Fruit fly (Drosophila melanogaster) whole organism, embryonic: ENCODE measurements around the gene ND-MNLL.

Experiments used
- Abd-B ChIP-seq: fragments of 200-800 bp; sonication (Bioruptor generic); optimal IDR thresholded peaks from 2 replicates; lab custom pipeline; 2018; ENCODE audit warnings: missing biosample characterization, mild to moderate bottlenecking, missing genetic modification characterization, moderate library complexity
- Bdp1 ChIP-seq: fragments of 200-800 bp; sonication (Bioruptor generic); optimal IDR thresholded peaks from 3 replicates; lab custom pipeline; 2016; ENCODE audit warnings: missing biosample characterization, missing genetic modification characterization
- CG10209 ChIP-seq: fragments of 200-800 bp; sonication (Bioruptor generic); optimal IDR thresholded peaks from 3 replicates; lab custom pipeline; 2017; ENCODE audit warnings: missing biosample characterization, mild to moderate bottlenecking, missing genetic modification characterization, missing genetic modification reagents
- CG10267 ChIP-seq: fragments of 200-800 bp; sonication (Bioruptor generic); optimal IDR thresholded peaks from 2 replicates; lab custom pipeline; 2018; ENCODE audit warnings: missing biosample characterization, mild to moderate bottlenecking, missing genetic modification characterization, moderate library complexity
- CG10431 ChIP-seq: fragments of 200-800 bp; sonication (Bioruptor generic); optimal IDR thresholded peaks from 3 replicates; lab custom pipeline; 2018; ENCODE audit warnings: missing biosample characterization, mild to moderate bottlenecking, missing genetic modification characterization
- CG10462 ChIP-seq: fragments of 200-800 bp; sonication (Bioruptor generic); optimal IDR thresholded peaks from 2 replicates; lab custom pipeline; 2016; ENCODE audit warnings: missing biosample characterization, missing genetic modification characterization
- CG12071 ChIP-seq: fragments of 200-800 bp; sonication (Bioruptor generic); optimal IDR thresholded peaks from 3 replicates; lab custom pipeline; 2018; ENCODE audit warnings: missing biosample characterization, mild to moderate bottlenecking, missing genetic modification characterization
- CG1233 ChIP-seq: fragments of 200-800 bp; sonication (Bioruptor generic); optimal IDR thresholded peaks from 4 replicates; lab custom pipeline; 2018; ENCODE audit warnings: missing biosample characterization, mild to moderate bottlenecking, missing genetic modification characterization
- CG13287 ChIP-seq: fragments of 200-800 bp; sonication (Bioruptor generic); IDR thresholded peaks from 2 replicates; pipeline ENCODE4 v1.3.6; 2022; ENCODE audit warnings: missing biosample characterization, missing genetic modification characterization; ENCODE audit not compliant: partially characterized antibody
- CG17359 ChIP-seq: fragments of 200-800 bp; sonication (Bioruptor generic); optimal IDR thresholded peaks from 3 replicates; lab custom pipeline; 2018; ENCODE audit warnings: missing biosample characterization, mild to moderate bottlenecking, missing genetic modification characterization, moderate library complexity
- CG18619 ChIP-seq: fragments of 200-800 bp; sonication (Bioruptor generic); optimal IDR thresholded peaks from 3 replicates; lab custom pipeline; 2017; ENCODE audit warnings: missing biosample characterization, mild to moderate bottlenecking, missing genetic modification characterization
- CG2678 ChIP-seq: fragments of 200-800 bp; sonication (Bioruptor generic); optimal IDR thresholded peaks from 3 replicates; lab custom pipeline; 2019; ENCODE audit warnings: missing biosample characterization, mild to moderate bottlenecking, missing genetic modification characterization, moderate library complexity
- CG2712 ChIP-seq: fragments of 200-800 bp; optimal IDR thresholded peaks from 3 replicates; lab custom pipeline; 2019; ENCODE audit warnings: missing biosample characterization, mild to moderate bottlenecking, missing genetic modification characterization, moderate library complexity
- CG2875 ChIP-seq: fragments of 200-800 bp; sonication (Bioruptor generic); optimal IDR thresholded peaks from 2 replicates; lab custom pipeline; 2017; ENCODE audit warnings: missing biosample characterization, mild to moderate bottlenecking, missing genetic modification characterization, missing genetic modification reagents
- CG32767 ChIP-seq: fragments of 200-800 bp; sonication (Bioruptor generic); IDR thresholded peaks from 2 replicates; pipeline ENCODE4 v1.3.6; 2022; ENCODE audit warnings: missing biosample characterization, missing genetic modification characterization
- CG3407 ChIP-seq: fragments of 200-800 bp; sonication (Bioruptor generic); optimal IDR thresholded peaks from 2 replicates; lab custom pipeline; 2018; ENCODE audit warnings: missing biosample characterization, mild to moderate bottlenecking, missing genetic modification characterization
- CG8765 ChIP-seq: fragments of 200-800 bp; sonication (Bioruptor generic); IDR thresholded peaks from 2 replicates; pipeline ENCODE4 v1.3.6; 2022; ENCODE audit warnings: missing biosample characterization, missing genetic modification characterization
- CG8924 ChIP-seq: fragments of 200-800 bp; optimal IDR thresholded peaks from 3 replicates; lab custom pipeline; 2019; ENCODE audit warnings: missing biosample characterization, mild to moderate bottlenecking, missing genetic modification characterization, moderate library complexity
- Chrac-16 ChIP-seq: fragments of 200-800 bp; sonication (Bioruptor generic); optimal IDR thresholded peaks from 3 replicates; lab custom pipeline; 2016; ENCODE audit warnings: missing biosample characterization, missing genetic modification characterization
- HLH3B ChIP-seq: fragments of 200-800 bp; sonication (Bioruptor generic); IDR thresholded peaks from 2 replicates; pipeline ENCODE4 v1.3.6; 2022; ENCODE audit warnings: missing biosample characterization, missing genetic modification characterization
- Kr ChIP-seq: fragments of 200-800 bp; sonication (Bioruptor generic); optimal IDR thresholded peaks from 2 replicates; lab custom pipeline; 2017; ENCODE audit warnings: missing biosample characterization, mild to moderate bottlenecking, missing genetic modification characterization
- MBD-R2 ChIP-seq: fragments of 200-800 bp; sonication (Bioruptor generic); IDR thresholded peaks from 2 replicates; pipeline ENCODE4 v1.3.6; 2022; ENCODE audit warnings: missing biosample characterization, missing genetic modification characterization
- Mrtf ChIP-seq: fragments of 200-800 bp; sonication (Bioruptor generic); IDR thresholded peaks from 3 replicates; pipeline ENCODE4 v1.3.6; 2022; ENCODE audit warnings: missing biosample characterization, missing genetic modification characterization
- Nf-YA ChIP-seq: fragments of 200-800 bp; sonication (Bioruptor generic); IDR thresholded peaks from 2 replicates; pipeline ENCODE4 v1.3.6; 2022; ENCODE audit warnings: missing biosample characterization, missing genetic modification characterization
- Nf-YC ChIP-seq: fragments of 200-800 bp; optimal IDR thresholded peaks from 3 replicates; lab custom pipeline; 2019; ENCODE audit warnings: missing biosample characterization, mild to moderate bottlenecking, missing genetic modification characterization, moderate library complexity
- PHDP ChIP-seq: fragments of 200-800 bp; sonication (Bioruptor generic); optimal IDR thresholded peaks from 3 replicates; lab custom pipeline; 2018; ENCODE audit warnings: missing biosample characterization, mild to moderate bottlenecking, missing genetic modification characterization, moderate library complexity
- al ChIP-seq: fragments of 200-800 bp; sonication (Bioruptor generic); IDR thresholded peaks from 2 replicates; pipeline ENCODE4 v1.3.6; 2022; ENCODE audit warnings: missing biosample characterization, missing genetic modification characterization
- aop ChIP-seq: fragments of 200-800 bp; sonication (Bioruptor generic); IDR thresholded peaks from 2 replicates; pipeline ENCODE4 v1.3.6; 2022; ENCODE audit warnings: missing biosample characterization, missing genetic modification characterization
- az2 ChIP-seq: fragments of 200-800 bp; sonication (Bioruptor generic); optimal IDR thresholded peaks from 3 replicates; lab custom pipeline; 2016; ENCODE audit warnings: missing biosample characterization, missing genetic modification characterization
- corto ChIP-seq: fragments of 200-800 bp; sonication (Bioruptor generic); optimal IDR thresholded peaks from 2 replicates; lab custom pipeline; 2016; ENCODE audit warnings: missing biosample characterization, mild to moderate bottlenecking, missing genetic modification characterization, moderate library complexity
- crp ChIP-seq, 2 experiments: fragments of 200-800 bp; sonication (Bioruptor generic); optimal IDR thresholded peaks; 2 replicates in 1 of 2; 3 replicates in 1 of 2; lab custom pipeline; 2017; ENCODE audit warnings: missing biosample characterization in 2 of 2, missing genetic modification characterization in 2 of 2, mild to moderate bottlenecking in 1 of 2, moderate library complexity in 1 of 2
- dmrt11E ChIP-seq: fragments of 200-800 bp; sonication (Bioruptor generic); optimal IDR thresholded peaks from 3 replicates; lab custom pipeline; 2018; ENCODE audit warnings: missing biosample characterization, mild to moderate bottlenecking, missing genetic modification characterization, moderate library complexity
- ems ChIP-seq: fragments of 200-800 bp; sonication (Bioruptor generic); optimal IDR thresholded peaks from 3 replicates; lab custom pipeline; 2016; ENCODE audit warnings: missing biosample characterization, missing genetic modification characterization
- fd64A ChIP-seq: fragments of 200-800 bp; sonication (Bioruptor generic); optimal IDR thresholded peaks from 3 replicates; lab custom pipeline; 2018; ENCODE audit warnings: missing biosample characterization, mild to moderate bottlenecking, missing genetic modification characterization
- grau ChIP-seq: fragments of 200-800 bp; optimal IDR thresholded peaks from 3 replicates; lab custom pipeline; 2019; ENCODE audit warnings: missing biosample characterization, mild to moderate bottlenecking, missing genetic modification characterization, moderate library complexity
- hkb ChIP-seq, 2 experiments: fragments of 200-800 bp in 1 of 2; fragments of >200 bp in 1 of 2; sonication (Bioruptor generic) in 1 of 2; IDR thresholded peaks in 1 of 2; optimal IDR thresholded peaks in 1 of 2; 2 replicates each; pipeline versions ENCODE4 v1.3.6 to Lab custom; 2017 to 2022; ENCODE audit warnings: missing biosample characterization in 1 of 2, missing genetic modification characterization in 1 of 2
- lab ChIP-seq: fragments of 200-800 bp; sonication (Bioruptor generic); optimal IDR thresholded peaks from 3 replicates; lab custom pipeline; 2017; ENCODE audit warnings: missing biosample characterization, missing genetic modification characterization, mild to moderate bottlenecking, moderate library complexity, missing genetic modification reagents
- lilli ChIP-seq: fragments of 200-800 bp; sonication (Bioruptor generic); optimal IDR thresholded peaks from 3 replicates; lab custom pipeline; 2016; ENCODE audit warnings: missing biosample characterization, missing genetic modification characterization
- mld ChIP-seq: fragments of 200-800 bp; sonication (Bioruptor generic); IDR thresholded peaks from 3 replicates; pipeline ENCODE4 v1.3.6; 2022; ENCODE audit warnings: missing biosample characterization, missing genetic modification characterization; ENCODE audit not compliant: partially characterized antibody
- nom ChIP-seq: fragments of 200-800 bp; sonication (Bioruptor generic); optimal IDR thresholded peaks from 2 replicates; lab custom pipeline; 2017; ENCODE audit warnings: missing biosample characterization, missing genetic modification characterization, mild to moderate bottlenecking, moderate library complexity, missing genetic modification reagents
- onecut ChIP-seq: fragments of 200-800 bp; sonication (Bioruptor generic); IDR thresholded peaks from 2 replicates; pipeline ENCODE4 v1.3.6; 2022; ENCODE audit warnings: missing biosample characterization, missing genetic modification characterization
- pb ChIP-seq: fragments of 200-800 bp; sonication (Bioruptor generic); optimal IDR thresholded peaks from 3 replicates; lab custom pipeline; 2016; ENCODE audit warnings: missing biosample characterization, missing genetic modification characterization
- pzg ChIP-seq: fragments of 200-800 bp; sonication (Bioruptor generic); optimal IDR thresholded peaks from 3 replicates; lab custom pipeline; 2018; ENCODE audit warnings: missing biosample characterization, mild to moderate bottlenecking, missing genetic modification characterization, moderate library complexity
- sim ChIP-seq: fragments of 200-800 bp; sonication (Bioruptor generic); IDR thresholded peaks from 2 replicates; pipeline ENCODE4 v1.3.6; 2022; ENCODE audit warnings: missing biosample characterization, missing genetic modification characterization
- sob ChIP-seq: fragments of 200-800 bp; sonication (Bioruptor generic); IDR thresholded peaks from 2 replicates; pipeline ENCODE4 v1.3.6; 2022; ENCODE audit warnings: missing biosample characterization, missing genetic modification characterization
- trem ChIP-seq: fragments of 200-800 bp; optimal IDR thresholded peaks from 3 replicates; lab custom pipeline; 2019; ENCODE audit warnings: missing biosample characterization, mild to moderate bottlenecking, missing genetic modification characterization, moderate library complexity
- wdn ChIP-seq: fragments of 200-800 bp; sonication (Bioruptor generic); IDR thresholded peaks from 2 replicates; pipeline ENCODE4 v1.3.6; 2022; ENCODE audit warnings: missing biosample characterization, missing genetic modification characterization

The ND-MNLL gene

dm6 chrX:7908239-7909068 lies 14.9 kb upstream of the ND-MNLL start, which contains the start of the genes dpr14 and spidey (continued):
- peak; percentile 81 for TF ChIP-seq CG10267 (tag; lab: Kevin White, UChicago)
- peak; percentile 89 for TF ChIP-seq CG10209 (GFP tag; lab: Kevin White, UChicago)
- TF ChIP-seq crp (GFP tag; optimal IDR thresholded peaks at IDR 0.05; lab: Kevin White, UChicago) = peak in 1 of 2 experiments; percentile 36
- TF ChIP-seq nom = peak; percentile 63
- peak; percentile 86 for TF ChIP-seq Nf-YC (tag; lab: Kevin White, UChicago)
- TF ChIP-seq CG10431 = peak; percentile 75
- TF ChIP-seq CG2875 (GFP tag; lab: Kevin White, UChicago) = peak; percentile 86
- TF ChIP-seq CG12071 (GFP tag; lab: Kevin White, UChicago) = peak; percentile 92
- peak; percentile 88 for TF ChIP-seq al (GFP tag; lab: Robert Waterston, UW)
- no peak for TF ChIP-seq mld (GFP tag; lab: Robert Waterston, UW)
- peak; percentile 62 for TF ChIP-seq Bdp1 (GFP tag; lab: Kevin White, UChicago)
- peak; percentile 92 for TF ChIP-seq grau (tag; lab: Kevin White, UChicago)
- peak; percentile 29 for TF ChIP-seq pzg (GFP tag; lab: Kevin White, UChicago)
- TF ChIP-seq sob (GFP tag; lab: Robert Waterston, UW) = peak; percentile 92
- TF ChIP-seq MBD-R2 (GFP tag; lab: Robert Waterston, UW) = peak; percentile 80; the same call in 1 of the 2 replicates
- peak; percentile 81 for TF ChIP-seq trem (tag; lab: Kevin White, UChicago)
- TF ChIP-seq Kr = no peak
- peak; percentile 93 for TF ChIP-seq CG8924
- peak; percentile 78 for TF ChIP-seq Abd-B
- TF ChIP-seq lab (GFP tag; lab: Kevin White, UChicago) = peak; percentile 96
- TF ChIP-seq fd64A (GFP tag; lab: Kevin White, UChicago) = peak; percentile 74
- peak; percentile 86 for TF ChIP-seq wdn (GFP tag; lab: Robert Waterston, UW)
- TF ChIP-seq hkb (optimal IDR thresholded peaks at IDR 0.05; lab: Kevin White, UChicago) = no peak
- TF ChIP-seq hkb (GFP tag; IDR thresholded peaks at IDR 0.05; lab: Robert Waterston, UW) = peak; percentile 94
- TF ChIP-seq PHDP = peak; percentile 93
- peak; percentile 64; the same call in 1 of the 2 replicates for TF ChIP-seq sim (GFP tag; lab: Robert Waterston, UW)
- 0 out of 2 replicates have a peak, but pooled peaks have one; percentile 32 for TF ChIP-seq CG13287
- TF ChIP-seq CG17359 = peak; percentile 92
- TF ChIP-seq CG2678 (tag; lab: Kevin White, UChicago) = peak; percentile 96
- peak; percentile 81 for TF ChIP-seq Chrac-16 (GFP tag; lab: Kevin White, UChicago)
- TF ChIP-seq Nf-YA = peak; percentile 69; the same call in 1 of the 2 replicates
- peak; percentile 86 for TF ChIP-seq Mrtf
- TF ChIP-seq corto = no peak
- TF ChIP-seq CG3407 (GFP tag; lab: Kevin White, UChicago) = peak; percentile 74
- TF ChIP-seq aop (GFP tag; lab: Robert Waterston, UW) = peak; percentile 56; the same call in 1 of the 2 replicates
- peak; percentile 92 for TF ChIP-seq CG2712 (tag; lab: Kevin White, UChicago)
- TF ChIP-seq az2 (GFP tag; lab: Kevin White, UChicago) = peak; percentile 86
- peak; percentile 71 for TF ChIP-seq CG8765 (GFP tag; lab: Robert Waterston, UW)
- peak; percentile 88 for TF ChIP-seq CG32767
- TF ChIP-seq ems (GFP tag; lab: Kevin White, UChicago) = peak; percentile 89
- peak; percentile 92 for TF ChIP-seq lilli (GFP tag; lab: Kevin White, UChicago)
- TF ChIP-seq onecut (GFP tag; lab: Robert Waterston, UW) = peak; percentile 87
- peak; percentile 22 for TF ChIP-seq pb
- peak; percentile 62 for TF ChIP-seq CG10462 (GFP tag; lab: Kevin White, UChicago)
- peak; percentile 85 for TF ChIP-seq CG1233 (GFP tag; lab: Kevin White, UChicago)
- peak; percentile 89 for TF ChIP-seq HLH3B
- TF ChIP-seq dmrt11E (tag; lab: Kevin White, UChicago) = peak; percentile 73
- peak; percentile 90 for TF ChIP-seq CG18619 (GFP tag; lab: Kevin White, UChicago)
